Worm (Caenorhabditis elegans) whole organism, L1 larva: Measurements from ENCODE around the gene Y50D4A.6.

ENCODE experiments used
- C34B4.2 ChIP-seq: sonication (generic microtip); optimal IDR thresholded peaks from 2 replicates; lab custom pipeline; 2017; ENCODE audit warnings: mild to moderate bottlenecking, missing genetic modification characterization, missing compliant biosample characterization
- ama-1 ChIP-seq: fragments of 150-350 bp; optimal IDR thresholded peaks from 2 replicates; lab custom pipeline; 2014
- blmp-1 ChIP-seq: fragments of 150-350 bp; optimal IDR thresholded peaks from 2 replicates; lab custom pipeline; 2014; ENCODE audit warnings: missing biosample characterization, missing genetic modification characterization
- ceh-82 ChIP-seq, 3 experiments: fragments of 150-350 bp in 1 of 3; sonication (generic microtip) in 2 of 3; optimal IDR thresholded peaks; 2 replicates each; lab custom pipeline; 2014 to 2017; ENCODE audit warnings: missing biosample characterization in 3 of 3, missing genetic modification characterization in 3 of 3
- dpl-1 ChIP-seq, 3 experiments: fragments of 150-350 bp in 2 of 3; sonication (generic microtip) in 1 of 3; optimal IDR thresholded peaks; 2 replicates each; lab custom pipeline; 2014 to 2017; ENCODE audit warnings: missing biosample characterization in 3 of 3, missing genetic modification characterization in 3 of 3, missing genetic modification reagents in 3 of 3
- nhr-11 ChIP-seq: fragments of 150-350 bp; optimal IDR thresholded peaks from 2 replicates; lab custom pipeline; 2014; ENCODE audit warnings: missing biosample characterization, missing genetic modification characterization
- nhr-237 ChIP-seq: fragments of 150-350 bp; optimal IDR thresholded peaks from 2 replicates; lab custom pipeline; 2014; ENCODE audit warnings: missing biosample characterization, missing genetic modification characterization
- nhr-77 ChIP-seq: fragments of 150-350 bp; optimal IDR thresholded peaks from 2 replicates; lab custom pipeline; 2014; ENCODE audit warnings: missing biosample characterization, missing genetic modification characterization
- nhr-90 ChIP-seq: sonication (generic microtip); optimal IDR thresholded peaks from 2 replicates; lab custom pipeline; 2016; ENCODE audit warnings: mild to moderate bottlenecking, missing genetic modification characterization, missing compliant biosample characterization; ENCODE audit not compliant: poor library complexity
- pqm-1 ChIP-seq: sonication (generic microtip); optimal IDR thresholded peaks from 3 replicates; lab custom pipeline; 2017; ENCODE audit warnings: missing biosample characterization, missing genetic modification characterization
- sox-4 ChIP-seq: sonication (generic microtip); optimal IDR thresholded peaks from 2 replicates; lab custom pipeline; 2016; ENCODE audit warnings: missing genetic modification characterization, missing compliant biosample characterization
- sup-37 ChIP-seq: fragments of 200-800 bp; sonication (Bioruptor generic); optimal IDR thresholded peaks from 2 replicates; lab custom pipeline; 2018; ENCODE audit warnings: mild to moderate bottlenecking, missing genetic modification characterization, missing compliant biosample characterization
- unc-30 ChIP-seq: sonication (generic microtip); optimal IDR thresholded peaks from 2 replicates; lab custom pipeline; 2017; ENCODE audit warnings: missing biosample characterization, missing genetic modification characterization

ce11 chrV:1149734-1150669, 49.1 kb downstream of the Y50D4A.6 start:
- TF ChIP-seq nhr-237 (tag; lab: Kevin White, UChicago) = no peak
- TF ChIP-seq sox-4 (tag; lab: Kevin White, UChicago) = peak; percentile 47
- TF ChIP-seq nhr-90 (tag; lab: Kevin White, UChicago) = no peak
- no peak for TF ChIP-seq nhr-77
- TF ChIP-seq blmp-1 (tag; lab: Kevin White, UChicago) = no peak
- no peak for TF ChIP-seq unc-30 (tag; lab: Kevin White, UChicago)
- no peak for TF ChIP-seq pqm-1
- TF ChIP-seq ceh-82 (tag; optimal IDR thresholded peaks at IDR 0.05; lab: Kevin White, UChicago) = no peak
- TF ChIP-seq nhr-11 (tag; lab: Kevin White, UChicago) = no peak
- no peak for TF ChIP-seq ama-1 (lab: Kevin White, UChicago)
- TF ChIP-seq C34B4.2 (tag; lab: Kevin White, UChicago) = no peak
- TF ChIP-seq sup-37 = no peak
- no peak for TF ChIP-seq dpl-1 (GFP tag; optimal IDR thresholded peaks at IDR 0.05; lab: Kevin White, UChicago)
